Worm (Caenorhabditis elegans) whole organism, L3 larva: Measurements from ENCODE around the gene F53F1.4.

Source experiments
- ZK546.5 ChIP-seq: sonication (generic microtip); optimal IDR thresholded peaks from 2 replicates; lab custom pipeline; 2017; ENCODE audit warnings: missing biosample characterization, missing genetic modification characterization
- ceh-16 ChIP-seq: sonication (generic microtip); optimal IDR thresholded peaks from 2 replicates; lab custom pipeline; 2017; ENCODE audit warnings: missing biosample characterization, missing genetic modification characterization
- ceh-28 ChIP-seq: fragments of 150-350 bp; optimal IDR thresholded peaks from 2 replicates; lab custom pipeline; 2014; ENCODE audit warnings: missing biosample characterization, missing genetic modification reagents, missing genetic modification characterization
- ceh-82 ChIP-seq: fragments of 150-350 bp; optimal IDR thresholded peaks from 2 replicates; lab custom pipeline; 2014; ENCODE audit warnings: missing biosample characterization, missing genetic modification characterization
- ceh-9 ChIP-seq: sonication (generic microtip); optimal IDR thresholded peaks from 2 replicates; lab custom pipeline; 2018; ENCODE audit warnings: missing biosample characterization, missing genetic modification characterization
- daf-12 ChIP-seq: fragments of 150-350 bp; optimal IDR thresholded peaks from 2 replicates; lab custom pipeline; 2014; ENCODE audit warnings: missing biosample characterization, missing genetic modification reagents, missing genetic modification characterization
- egl-27 ChIP-seq: sonication (generic microtip); optimal IDR thresholded peaks from 4 replicates; lab custom pipeline; 2017; ENCODE audit warnings: missing biosample characterization, missing genetic modification reagents, missing genetic modification characterization
- elt-2 ChIP-seq: sonication (generic microtip); optimal IDR thresholded peaks from 2 replicates; lab custom pipeline; 2016; ENCODE audit warnings: missing genetic modification reagents, mild to moderate bottlenecking, missing genetic modification characterization, missing compliant biosample characterization
- elt-3 ChIP-seq, 3 experiments: fragments of 150-350 bp in 1 of 3; sonication (generic microtip) in 2 of 3; optimal IDR thresholded peaks; 2 replicates in 2 of 3; 4 replicates in 1 of 3; lab custom pipeline; 2014 to 2017; ENCODE audit warnings: missing biosample characterization in 3 of 3, missing genetic modification characterization in 3 of 3
- fkh-2 ChIP-seq: fragments of 150-350 bp; optimal IDR thresholded peaks from 2 replicates; lab custom pipeline; 2014; ENCODE audit warnings: missing biosample characterization, missing genetic modification reagents, missing genetic modification characterization
- fos-1 ChIP-seq: fragments of 150-350 bp; optimal IDR thresholded peaks from 2 replicates; lab custom pipeline; 2014; ENCODE audit warnings: missing biosample characterization, missing genetic modification characterization
- hmg-11 ChIP-seq: sonication (generic microtip); optimal IDR thresholded peaks from 2 replicates; lab custom pipeline; 2016; ENCODE audit warnings: missing genetic modification characterization, missing compliant biosample characterization
- lin-15B ChIP-seq: fragments of 150-350 bp; optimal IDR thresholded peaks from 2 replicates; lab custom pipeline; 2014; ENCODE audit warnings: missing biosample characterization, missing genetic modification characterization
- lin-39 ChIP-seq: fragments of 150-350 bp; optimal IDR thresholded peaks from 2 replicates; lab custom pipeline; 2018; ENCODE audit warnings: missing biosample characterization, missing genetic modification reagents, missing genetic modification characterization
- mml-1 ChIP-seq: fragments of 150-350 bp; sonication (generic microtip); optimal IDR thresholded peaks from 3 replicates; lab custom pipeline; 2014; ENCODE audit warnings: missing biosample characterization, missing genetic modification characterization
- nfya-1 ChIP-seq: sonication (generic microtip); optimal IDR thresholded peaks from 2 replicates; lab custom pipeline; 2017; ENCODE audit warnings: missing genetic modification characterization, mild to moderate bottlenecking, missing compliant biosample characterization, antibody characterized with exemption, moderate library complexity; ENCODE audit not compliant: insufficient read depth
- nhr-11 ChIP-seq: fragments of 150-350 bp; optimal IDR thresholded peaks from 2 replicates; lab custom pipeline; 2014; ENCODE audit warnings: missing biosample characterization, missing genetic modification characterization
- nhr-12 ChIP-seq: fragments of 150-350 bp; optimal IDR thresholded peaks from 2 replicates; lab custom pipeline; 2014; ENCODE audit warnings: missing biosample characterization, missing genetic modification characterization
- nhr-23 ChIP-seq: fragments of 150-350 bp; optimal IDR thresholded peaks from 2 replicates; lab custom pipeline; 2014; ENCODE audit warnings: missing biosample characterization, missing genetic modification reagents, missing genetic modification characterization
- nhr-25 ChIP-seq: sonication (generic microtip); optimal IDR thresholded peaks from 2 replicates; lab custom pipeline; 2017; ENCODE audit warnings: missing biosample characterization, missing genetic modification characterization
- nhr-43 ChIP-seq: sonication (generic microtip); optimal IDR thresholded peaks from 2 replicates; lab custom pipeline; 2016; ENCODE audit warnings: mild to moderate bottlenecking, missing genetic modification characterization, missing compliant biosample characterization; ENCODE audit not compliant: poor library complexity, severe bottlenecking
- nhr-76 ChIP-seq: fragments of 150-350 bp; sonication (generic microtip); optimal IDR thresholded peaks from 5 replicates; lab custom pipeline; 2014; ENCODE audit warnings: missing biosample characterization, missing genetic modification characterization
- pha-4 ChIP-seq: fragments of 150-350 bp; optimal IDR thresholded peaks from 2 replicates; lab custom pipeline; 2014; ENCODE audit warnings: missing biosample characterization, missing genetic modification reagents, missing genetic modification characterization
- pqm-1 ChIP-seq: fragments of 150-350 bp; optimal IDR thresholded peaks from 2 replicates; lab custom pipeline; 2017; ENCODE audit warnings: missing biosample characterization, missing genetic modification characterization, inconsistent platforms
- skn-1 ChIP-seq: fragments of 150-350 bp; optimal IDR thresholded peaks from 2 replicates; lab custom pipeline; 2014; ENCODE audit warnings: missing biosample characterization, missing genetic modification characterization
- unc-39 ChIP-seq: sonication (generic microtip); optimal IDR thresholded peaks from 4 replicates; lab custom pipeline; 2017; ENCODE audit warnings: missing biosample characterization, missing genetic modification characterization
- ztf-11 ChIP-seq: fragments of 150-350 bp; optimal IDR thresholded peaks from 2 replicates; lab custom pipeline; 2014; ENCODE audit warnings: missing biosample characterization, missing genetic modification characterization

The F53F1.4 gene

ce11 chrV:13380980-13381379 lies 29.9 kb upstream of the F53F1.4 start, which contains the start of gene cpz-2:
cpz-2 (plus strand) TSS chrV:13381189.
- TF ChIP-seq ZK546.5 (tag; lab: Kevin White, UChicago) (no peak), elt-2 (tag; lab: Kevin White, UChicago) (peak; percentile 85), egl-27 (no peak), pqm-1 (tag; lab: Kevin White, UChicago) (peak; percentile 44)

- TF ChIP-seq pha-4 (tag; lab: Kevin White, UChicago), result no peak
- TF ChIP-seq elt-3 (tag; optimal IDR thresholded peaks at IDR 0.05; lab: Kevin White, UChicago), result no peak
- TF ChIP-seq skn-1 (tag; lab: Kevin White, UChicago), result no peak
- TF ChIP-seq ceh-9 (tag; lab: Kevin White, UChicago), result no peak
- no peak for TF ChIP-seq nhr-43 (tag; lab: Kevin White, UChicago)
- TF ChIP-seq mml-1 (tag; lab: Kevin White, UChicago), result no peak
These were observed 25.1 kb upstream of the F53F1.4 start, which contains the start of gene gcy-34 for ce11 chrV:13385798-13386197. gcy-34 (minus strand) TSS chrV:13385898.

ce11 chrV:13387472-13387871 lies 23.4 kb upstream of the F53F1.4 start:
- TF ChIP-seq pqm-1 (tag; lab: Kevin White, UChicago) (no peak), ZK546.5 (tag; lab: Kevin White, UChicago) (no peak), nfya-1 (tag; lab: Kevin White, UChicago) (no peak), unc-39 (no peak), lin-15B (no peak), nhr-25 (tag; lab: Kevin White, UChicago) (no peak), nhr-43 (tag; lab: Kevin White, UChicago) (no peak), ceh-16 (no peak), lin-39 (tag; lab: Kevin White, UChicago) (no peak), nhr-11 (no peak), skn-1 (tag; lab: Kevin White, UChicago) (no peak), fos-1 (no peak), daf-12 (tag; lab: Kevin White, UChicago) (no peak), elt-2 (tag; lab: Kevin White, UChicago) (no peak), hmg-11 (tag; lab: Kevin White, UChicago) (no peak), ceh-82 (tag; lab: Kevin White, UChicago) (no peak)

ce11 chrV:13388961-13389360 lies 21.9 kb upstream of the F53F1.4 start:
- no peak for TF ChIP-seq ztf-11 (tag; lab: Kevin White, UChicago)
- no peak for TF ChIP-seq nhr-12 (tag; lab: Kevin White, UChicago)
- no peak for TF ChIP-seq nhr-43 (tag; lab: Kevin White, UChicago)
- no peak for TF ChIP-seq skn-1 (tag; lab: Kevin White, UChicago)

ce11 chrV:13389454-13389853 lies 21.4 kb upstream of the F53F1.4 start:
- peak; percentile 67 for TF ChIP-seq nhr-25 (tag; lab: Kevin White, UChicago)
- peak; percentile 12 for TF ChIP-seq ceh-28 (tag; lab: Kevin White, UChicago)
- TF ChIP-seq nhr-43 (tag; lab: Kevin White, UChicago), result peak; percentile 13
- TF ChIP-seq nfya-1 (tag; lab: Kevin White, UChicago), result peak; percentile 8
- TF ChIP-seq elt-3 (tag; optimal IDR thresholded peaks at IDR 0.05; lab: Kevin White, UChicago), result peak in 2 of 3 experiments; percentile 66 to 80
- no peak for TF ChIP-seq fkh-2
- no peak for TF ChIP-seq nhr-76 (tag; lab: Kevin White, UChicago)
- peak; percentile 62 for TF ChIP-seq nhr-23 (tag; lab: Kevin White, UChicago)

- TF ChIP-seq pha-4 (tag; lab: Kevin White, UChicago), result no peak
- peak; percentile 26 for TF ChIP-seq nhr-43 (tag; lab: Kevin White, UChicago)
- TF ChIP-seq nfya-1 (tag; lab: Kevin White, UChicago), result peak; percentile 56
- peak; percentile 63 for TF ChIP-seq nhr-25 (tag; lab: Kevin White, UChicago)
These were observed 19.9 kb upstream of the F53F1.4 start for ce11 chrV:13390936-13391335.
